Fruit fly (Drosophila melanogaster) whole organism, prepupa: ENCODE data around the gene Tpr2.

Experiments used
- CG6808 ChIP-seq: fragments of 200-800 bp; sonication (Bioruptor generic); optimal IDR thresholded peaks from 3 replicates; lab custom pipeline; 2017; ENCODE audit warnings: missing biosample characterization, missing genetic modification characterization, mild to moderate bottlenecking, moderate library complexity, missing genetic modification reagents
- Eip93F ChIP-seq: fragments of 200-800 bp; sonication (Bioruptor generic); optimal IDR thresholded peaks from 2 replicates; lab custom pipeline; 2016; ENCODE audit warnings: missing biosample characterization, mild to moderate bottlenecking, missing genetic modification characterization
- Met ChIP-seq: fragments of 200-800 bp; sonication (Bioruptor generic); optimal IDR thresholded peaks from 3 replicates; lab custom pipeline; 2016; ENCODE audit warnings: missing biosample characterization, missing genetic modification characterization
- OdsH ChIP-seq: fragments of 200-800 bp; sonication (Bioruptor generic); optimal IDR thresholded peaks from 3 replicates; lab custom pipeline; 2016; ENCODE audit warnings: missing biosample characterization, missing genetic modification characterization
- fkh ChIP-seq: fragments of 200-800 bp; sonication (Bioruptor generic); optimal IDR thresholded peaks from 3 replicates; lab custom pipeline; 2017; ENCODE audit warnings: missing biosample characterization, mild to moderate bottlenecking, missing genetic modification characterization, moderate library complexity
- net ChIP-seq: fragments of 200-800 bp; sonication (Bioruptor generic); optimal IDR thresholded peaks from 3 replicates; lab custom pipeline; 2016; ENCODE audit warnings: missing biosample characterization, missing genetic modification characterization

DNA sequence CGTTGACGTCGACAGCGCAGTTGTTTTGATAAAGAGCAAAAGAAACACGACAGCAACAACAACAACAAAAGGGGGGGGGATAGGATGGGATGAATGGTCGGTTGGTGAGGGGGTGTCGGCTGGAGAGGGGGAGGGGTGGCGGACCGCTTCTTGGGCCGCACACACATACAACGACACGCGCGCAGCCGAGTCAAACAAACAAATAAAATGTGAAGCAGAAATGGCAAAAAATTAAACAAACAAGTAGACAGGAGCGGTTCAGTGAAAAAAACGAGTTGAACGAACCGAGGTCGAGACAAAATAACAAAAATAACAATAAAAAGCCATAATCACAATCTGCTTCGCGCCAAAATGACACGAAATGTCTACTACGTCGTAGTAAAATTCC is 42.0 kb downstream of the Tpr2 start:
- TF ChIP-seq OdsH (no peak), CG6808 (GFP tag; lab: Kevin White, UChicago) (no peak), Met (GFP tag; lab: Kevin White, UChicago) (no peak), net (GFP tag; lab: Kevin White, UChicago) (peak; percentile 34), Eip93F (GFP tag; lab: Kevin White, UChicago) (no peak), fkh (GFP tag; lab: Kevin White, UChicago) (peak; percentile 98)
